Comparison of ENCODE assay signal across 3 fruit fly cellular contexts in genomic region chrX:9580544-9580943, dm6.
A peak's percentile ranks its signal among the peaks of the same experiment; 100 is the strongest.
TF ChIP-seq lines count a peak whose summit lies in the region.

No protein-coding gene starts in this region.

- TF ChIP-seq CTCF in whole organism, embryonic (GFP tag; optimal IDR thresholded peaks at IDR 0.05; lab: Kevin White, UChicago) = no peak

TF ChIP-seq in whole organism, embryonic, 481 proteins besides CTCF, POLR2A, EP300 and RAD21 (continues in another document):
- TF ChIP-seq CG17829 (tag; optimal IDR thresholded peaks at IDR 0.05; lab: Kevin White, UChicago) = no peak
- no peak for TF ChIP-seq Fer2 (tag; optimal IDR thresholded peaks at IDR 0.05; lab: Kevin White, UChicago)
- TF ChIP-seq chinmo (GFP tag; IDR thresholded peaks at IDR 0.05; lab: Robert Waterston, UW; ENCODE audit: partially characterized antibody) = 0 out of 4 replicates have a peak, but pooled peaks have one; percentile 71
- TF ChIP-seq vvl (GFP tag; IDR thresholded peaks at IDR 0.05; lab: Robert Waterston, UW) = 0 out of 2 replicates have a peak, but pooled peaks have one; percentile 8
- no peak for TF ChIP-seq lov (optimal IDR thresholded peaks at IDR 0.05; lab: Kevin White, UChicago)
- TF ChIP-seq lov (GFP tag; IDR thresholded peaks at IDR 0.05; lab: Robert Waterston, UW) = no peak
- no peak for TF ChIP-seq D19A (tag; optimal IDR thresholded peaks at IDR 0.05; lab: Kevin White, UChicago)
- no peak for TF ChIP-seq hbn (GFP tag; IDR thresholded peaks at IDR 0.05; lab: Robert Waterston, UW; ENCODE audit: partially characterized antibody)
- peak; percentile 2 for TF ChIP-seq CG2120 (GFP tag; optimal IDR thresholded peaks at IDR 0.05; lab: Kevin White, UChicago)
- TF ChIP-seq sc (optimal IDR thresholded peaks at IDR 0.05; lab: Kevin White, UChicago) = no peak
- TF ChIP-seq sc (GFP tag; optimal IDR thresholded peaks at IDR 0.05; lab: Kevin White, UChicago) = no peak
- no peak for TF ChIP-seq odd (GFP tag; optimal IDR thresholded peaks at IDR 0.05; lab: Kevin White, UChicago)
- TF ChIP-seq HLH4C (GFP tag; IDR thresholded peaks at IDR 0.05; lab: Robert Waterston, UW; ENCODE audit: partially characterized antibody) = no peak
- TF ChIP-seq nom (GFP tag; optimal IDR thresholded peaks at IDR 0.05; lab: Kevin White, UChicago) = peak; percentile 17
- TF ChIP-seq ERR (GFP tag; optimal IDR thresholded peaks at IDR 0.05; lab: Kevin White, UChicago) = peak; percentile 38
- no peak for TF ChIP-seq Dref (GFP tag; IDR thresholded peaks at IDR 0.05; lab: Robert Waterston, UW)
- TF ChIP-seq Elba2 (GFP tag; optimal IDR thresholded peaks at IDR 0.05; lab: Kevin White, UChicago) = no peak
- TF ChIP-seq hkb (optimal IDR thresholded peaks at IDR 0.05; lab: Kevin White, UChicago) = no peak
- peak; percentile 26; the same call in 1 of the 2 replicates for TF ChIP-seq hkb (GFP tag; IDR thresholded peaks at IDR 0.05; lab: Robert Waterston, UW)
- no peak for TF ChIP-seq bowl (GFP tag; IDR thresholded peaks at IDR 0.05; lab: Robert Waterston, UW)
- no peak for TF ChIP-seq Sox102F (GFP tag; optimal IDR thresholded peaks at IDR 0.05; lab: Kevin White, UChicago)
- TF ChIP-seq cwo (GFP tag; optimal IDR thresholded peaks at IDR 0.05; lab: Kevin White, UChicago) = peak; percentile 61
- peak in 1 of 2 experiments; percentile 57 for TF ChIP-seq Hr78 (GFP tag; optimal IDR thresholded peaks at IDR 0.05; lab: Kevin White, UChicago)
- TF ChIP-seq Dip2 (GFP tag; IDR thresholded peaks at IDR 0.05; lab: Robert Waterston, UW) = no peak
- peak; percentile 20; the same call in 1 of the 2 replicates for TF ChIP-seq slbo (GFP tag; IDR thresholded peaks at IDR 0.05; lab: Robert Waterston, UW)
- TF ChIP-seq ftz-f1 (GFP tag; optimal IDR thresholded peaks at IDR 0.05; lab: Kevin White, UChicago) = peak; percentile 90
- 0 out of 2 replicates have a peak, but pooled peaks have one; percentile 13 for TF ChIP-seq CG6689 (GFP tag; IDR thresholded peaks at IDR 0.05; lab: Robert Waterston, UW)
- TF ChIP-seq wek (GFP tag; optimal IDR thresholded peaks at IDR 0.05; lab: Kevin White, UChicago) = peak; percentile 61
- TF ChIP-seq Med (GFP tag; lab: Kevin White, UChicago) = peak; percentile 51
- TF ChIP-seq chm (GFP tag; IDR thresholded peaks at IDR 0.05; lab: Robert Waterston, UW) = no peak

TF ChIP-seq in whole organism, prepupa, 60 proteins besides CTCF, POLR2A, EP300 and RAD21:
- TF ChIP-seq eg (GFP tag; IDR thresholded peaks at IDR 0.05; lab: Robert Waterston, UW) (0 out of 3 replicates have a peak, but pooled peaks have one; percentile 16), CG10631 (GFP tag; optimal IDR thresholded peaks at IDR 0.05; lab: Kevin White, UChicago) (no peak), CG6163 (GFP tag; IDR thresholded peaks at IDR 0.05; lab: Robert Waterston, UW) (no peak), spab (GFP tag; optimal IDR thresholded peaks at IDR 0.05; lab: Kevin White, UChicago) (no peak), Blimp-1 (GFP tag; optimal IDR thresholded peaks at IDR 0.05; lab: Kevin White, UChicago) (peak; percentile 77), fkh (GFP tag; optimal IDR thresholded peaks at IDR 0.05; lab: Kevin White, UChicago) (no peak), Ets21C (GFP tag; optimal IDR thresholded peaks at IDR 0.05; lab: Kevin White, UChicago) (no peak), CG34406 (GFP tag; optimal IDR thresholded peaks at IDR 0.05; lab: Kevin White, UChicago) (no peak), OdsH (GFP tag; optimal IDR thresholded peaks at IDR 0.05; lab: Kevin White, UChicago) (no peak), topi (GFP tag; optimal IDR thresholded peaks at IDR 0.05; lab: Kevin White, UChicago) (no peak), Smox (GFP tag; optimal IDR thresholded peaks at IDR 0.05; lab: Kevin White, UChicago) (no peak), CG1621 (tag; optimal IDR thresholded peaks at IDR 0.05; lab: Kevin White, UChicago) (no peak), Eip75B (GFP tag; optimal IDR thresholded peaks at IDR 0.05; lab: Kevin White, UChicago) (peak; percentile 13), dsx (GFP tag; optimal IDR thresholded peaks at IDR 0.05; lab: Kevin White, UChicago; ENCODE audit: poor library complexity, severe bottlenecking) (peak; percentile 15), CG8632 (GFP tag; optimal IDR thresholded peaks at IDR 0.05; lab: Kevin White, UChicago) (no peak), CG6808 (GFP tag; optimal IDR thresholded peaks at IDR 0.05; lab: Kevin White, UChicago) (no peak), acj6 (GFP tag; optimal IDR thresholded peaks at IDR 0.05; lab: Kevin White, UChicago) (no peak), CG10669 (GFP tag; optimal IDR thresholded peaks at IDR 0.05; lab: Kevin White, UChicago) (no peak), net (GFP tag; optimal IDR thresholded peaks at IDR 0.05; lab: Kevin White, UChicago) (no peak), CG8119 (GFP tag; IDR thresholded peaks at IDR 0.05; lab: Robert Waterston, UW) (0 out of 3 replicates have a peak, but pooled peaks have one; percentile 17), CG3919 (GFP tag; optimal IDR thresholded peaks at IDR 0.05; lab: Kevin White, UChicago) (no peak), ss (GFP tag; optimal IDR thresholded peaks at IDR 0.05; lab: Kevin White, UChicago) (peak; percentile 52 to 72)
TF ChIP-seq in whole organism, prepupa: peak in this region for 6.

TF ChIP-seq in whole organism, pupa, 21 proteins besides CTCF, POLR2A, EP300 and RAD21:
- TF ChIP-seq CG15710 (tag; optimal IDR thresholded peaks at IDR 0.05; lab: Kevin White, UChicago) = no peak
- TF ChIP-seq CG8301 (tag; optimal IDR thresholded peaks at IDR 0.05; lab: Kevin White, UChicago) = no peak
- no peak for TF ChIP-seq Pif1B (GFP tag; optimal IDR thresholded peaks at IDR 0.05; lab: Kevin White, UChicago)
- TF ChIP-seq Ets98B (GFP tag; IDR thresholded peaks at IDR 0.05; lab: Robert Waterston, UW) = no peak
- no peak for TF ChIP-seq D1 (tag; optimal IDR thresholded peaks at IDR 0.05; lab: Kevin White, UChicago)
- peak; percentile 92 for TF ChIP-seq EcR (GFP tag; optimal IDR thresholded peaks at IDR 0.05; lab: Kevin White, UChicago)
- no peak for TF ChIP-seq CG13204 (GFP tag; optimal IDR thresholded peaks at IDR 0.05; lab: Kevin White, UChicago)
- TF ChIP-seq Pif1A (GFP tag; optimal IDR thresholded peaks at IDR 0.05; lab: Kevin White, UChicago) = no peak
- TF ChIP-seq CG4496 (GFP tag; IDR thresholded peaks at IDR 0.05; lab: Robert Waterston, UW) = 0 out of 3 replicates have a peak, but pooled peaks have one; percentile 11
- peak; percentile 9; the same call in 1 of the 3 replicates for TF ChIP-seq fd96Ca (GFP tag; IDR thresholded peaks at IDR 0.05; lab: Robert Waterston, UW)
- no peak for TF ChIP-seq CG14655 (GFP tag; optimal IDR thresholded peaks at IDR 0.05; lab: Kevin White, UChicago)
- TF ChIP-seq CG10348 (GFP tag; IDR thresholded peaks at IDR 0.05; lab: Robert Waterston, UW) = no peak
- TF ChIP-seq gl (tag; optimal IDR thresholded peaks at IDR 0.05; lab: Kevin White, UChicago) = no peak
- no peak for TF ChIP-seq CG8159 (tag; optimal IDR thresholded peaks at IDR 0.05; lab: Kevin White, UChicago)
- no peak for TF ChIP-seq CG9948 (tag; optimal IDR thresholded peaks at IDR 0.05; lab: Kevin White, UChicago)
- TF ChIP-seq CG34367 (tag; optimal IDR thresholded peaks at IDR 0.05; lab: Kevin White, UChicago) = no peak
- TF ChIP-seq Snoo (tag; optimal IDR thresholded peaks at IDR 0.05; lab: Kevin White, UChicago) = no peak
- TF ChIP-seq CG32121 (GFP tag; IDR thresholded peaks at IDR 0.05; lab: Robert Waterston, UW) = no peak
- no peak for TF ChIP-seq CG17806 (tag; optimal IDR thresholded peaks at IDR 0.05; lab: Kevin White, UChicago)
- no peak; the same call in 1 of the 2 replicates for TF ChIP-seq CG12605 (GFP tag; IDR thresholded peaks at IDR 0.05; lab: Robert Waterston, UW)
- no peak for TF ChIP-seq rn (GFP tag; IDR thresholded peaks at IDR 0.05; lab: Robert Waterston, UW)

Comparison
In these comparisons a context has a peak if more than half of its experiments do, and no peak if none do; other contexts are left out.
1. Of the 7 proteins assayed by ChIP-seq in both whole organism, embryonic and whole organism, prepupa: peak only in whole organism, embryonic: none; only in whole organism, prepupa: none; in both: Blimp-1; in neither: 6.